Worm (Caenorhabditis elegans) whole organism, mixed stage, embryonic: ENCODE measurements around the gene fbxc-49.
A peak's percentile ranks its signal among the peaks of the same experiment; 100 is the strongest.
"Not testable (repeated sequence)": the region's sequence is repeated elsewhere in the genome, so short reads cannot be mapped to it uniquely, and the experiment has no call there.

Experiments used
- M03D4.4 ChIP-seq: sonication (generic microtip); optimal IDR thresholded peaks from 2 replicates; lab custom pipeline; 2017; ENCODE audit warnings: mild to moderate bottlenecking, missing genetic modification characterization, missing compliant biosample characterization
- bed-3 ChIP-seq: fragments of 200-800 bp; sonication (Bioruptor generic); optimal IDR thresholded peaks from 3 replicates; lab custom pipeline; 2018; ENCODE audit warnings: mild to moderate bottlenecking, missing genetic modification characterization, moderate library complexity, missing compliant biosample characterization
- blmp-1 ChIP-seq: fragments of 150-350 bp; optimal IDR thresholded peaks from 2 replicates; lab custom pipeline; 2014; ENCODE audit warnings: missing biosample characterization, missing genetic modification characterization
- ceh-39 ChIP-seq: fragments of 150-350 bp; optimal IDR thresholded peaks from 2 replicates; lab custom pipeline; 2014; ENCODE audit warnings: missing biosample characterization, missing genetic modification characterization
- ceh-83 ChIP-seq: fragments of 200-800 bp; sonication (Bioruptor generic); optimal IDR thresholded peaks from 2 replicates; lab custom pipeline; 2018; ENCODE audit warnings: mild to moderate bottlenecking, missing genetic modification characterization, missing compliant biosample characterization
- ces-1 ChIP-seq: fragments of 150-350 bp; optimal IDR thresholded peaks from 2 replicates; lab custom pipeline; 2014; ENCODE audit warnings: missing biosample characterization, missing genetic modification reagents, missing genetic modification characterization
- cnd-1 ChIP-seq: fragments of 200-800 bp; sonication (Bioruptor generic); optimal IDR thresholded peaks from 2 replicates; lab custom pipeline; 2018; ENCODE audit warnings: mild to moderate bottlenecking, missing genetic modification characterization, missing compliant biosample characterization
- drap-1 ChIP-seq: fragments of 200-800 bp; sonication (Bioruptor generic); optimal IDR thresholded peaks from 3 replicates; lab custom pipeline; 2018; ENCODE audit warnings: mild to moderate bottlenecking, missing genetic modification characterization, missing compliant biosample characterization
- elt-1 ChIP-seq: sonication (generic microtip); optimal IDR thresholded peaks from 2 replicates; lab custom pipeline; 2017; ENCODE audit warnings: missing genetic modification characterization, mild to moderate bottlenecking, missing compliant biosample characterization, antibody characterized with exemption, moderate library complexity, borderline replicate concordance; ENCODE audit not compliant: insufficient read depth
- ham-2 ChIP-seq: fragments of 200-800 bp; sonication (Bioruptor generic); optimal IDR thresholded peaks from 2 replicates; lab custom pipeline; 2018; ENCODE audit warnings: mild to moderate bottlenecking, missing genetic modification characterization, missing compliant biosample characterization
- hlh-1 ChIP-seq: fragments of 150-350 bp; optimal IDR thresholded peaks from 2 replicates; lab custom pipeline; 2014; ENCODE audit warnings: missing biosample characterization, missing genetic modification reagents, missing genetic modification characterization
- lin-13 ChIP-seq: fragments of 150-350 bp; optimal IDR thresholded peaks from 2 replicates; lab custom pipeline; 2014; ENCODE audit warnings: missing biosample characterization, missing genetic modification characterization
- lin-32 ChIP-seq: fragments of 200-800 bp; sonication (Bioruptor generic); optimal IDR thresholded peaks from 2 replicates; lab custom pipeline; 2018; ENCODE audit warnings: mild to moderate bottlenecking, missing genetic modification characterization, missing compliant biosample characterization
- lsy-2 ChIP-seq: fragments of 150-350 bp; optimal IDR thresholded peaks from 2 replicates; lab custom pipeline; 2014; ENCODE audit warnings: missing biosample characterization, missing genetic modification characterization
- mab-5 ChIP-seq: fragments of 150-350 bp; optimal IDR thresholded peaks from 2 replicates; lab custom pipeline; 2014; ENCODE audit warnings: missing biosample characterization, missing genetic modification characterization
- mep-1 ChIP-seq: fragments of 150-350 bp; optimal IDR thresholded peaks from 2 replicates; lab custom pipeline; 2017; ENCODE audit warnings: missing biosample characterization, missing genetic modification reagents, missing genetic modification characterization, inconsistent platforms
- mls-2 ChIP-seq: sonication (generic microtip); optimal IDR thresholded peaks from 2 replicates; lab custom pipeline; 2016; ENCODE audit warnings: mild to moderate bottlenecking, missing genetic modification characterization, moderate library complexity, missing compliant biosample characterization
- nhr-12 ChIP-seq: fragments of 150-350 bp; optimal IDR thresholded peaks from 2 replicates; lab custom pipeline; 2014; ENCODE audit warnings: missing biosample characterization, missing genetic modification characterization
- nhr-2 ChIP-seq: fragments of 150-350 bp; optimal IDR thresholded peaks from 2 replicates; lab custom pipeline; 2014; ENCODE audit warnings: missing biosample characterization, missing genetic modification characterization
- nhr-237 ChIP-seq: fragments of 150-350 bp; optimal IDR thresholded peaks from 2 replicates; lab custom pipeline; 2014; ENCODE audit warnings: missing biosample characterization, missing genetic modification characterization
- nhr-28 ChIP-seq: fragments of 150-350 bp; optimal IDR thresholded peaks from 2 replicates; lab custom pipeline; 2014; ENCODE audit warnings: missing biosample characterization, missing genetic modification characterization
- nhr-76 ChIP-seq: sonication (generic microtip); optimal IDR thresholded peaks from 2 replicates; lab custom pipeline; 2017; ENCODE audit warnings: missing biosample characterization, missing genetic modification characterization
- pha-4 ChIP-seq: fragments of 150-350 bp; optimal IDR thresholded peaks from 2 replicates; lab custom pipeline; 2018; ENCODE audit warnings: missing biosample characterization, missing genetic modification reagents, missing genetic modification characterization
- sem-2 ChIP-seq: fragments of 200-800 bp; sonication (Bioruptor generic); optimal IDR thresholded peaks from 2 replicates; lab custom pipeline; 2018; ENCODE audit warnings: mild to moderate bottlenecking, missing genetic modification characterization, missing compliant biosample characterization
- sptf-1 ChIP-seq: sonication (generic microtip); optimal IDR thresholded peaks from 2 replicates; lab custom pipeline; 2017; ENCODE audit warnings: mild to moderate bottlenecking, missing genetic modification characterization, moderate library complexity, missing compliant biosample characterization
- tbx-8 ChIP-seq: fragments of 200-800 bp; sonication (Bioruptor generic); optimal IDR thresholded peaks from 2 replicates; lab custom pipeline; 2018; ENCODE audit warnings: mild to moderate bottlenecking, missing genetic modification characterization, moderate library complexity, missing compliant biosample characterization
- unc-120 ChIP-seq: sonication (generic microtip); optimal IDR thresholded peaks from 2 replicates; lab custom pipeline; 2017; ENCODE audit warnings: missing genetic modification characterization, missing compliant biosample characterization; ENCODE audit not compliant: poor library complexity, severe bottlenecking
- unc-39 ChIP-seq: fragments of 150-350 bp; optimal IDR thresholded peaks from 2 replicates; lab custom pipeline; 2014; ENCODE audit warnings: missing biosample characterization, missing genetic modification characterization
- unc-62 ChIP-seq: fragments of 150-350 bp; optimal IDR thresholded peaks from 2 replicates; lab custom pipeline; 2014; ENCODE audit warnings: missing biosample characterization, missing genetic modification reagents, missing genetic modification characterization
- zip-8 ChIP-seq: fragments of 150-350 bp; optimal IDR thresholded peaks from 2 replicates; lab custom pipeline; 2014; ENCODE audit warnings: missing biosample characterization, missing genetic modification characterization
- ztf-11 ChIP-seq: fragments of 150-350 bp; optimal IDR thresholded peaks from 2 replicates; lab custom pipeline; 2014; ENCODE audit warnings: missing biosample characterization, missing genetic modification characterization

The fbxc-49 gene

ce11 chrII:2046556-2046955, 37.4 kb upstream of the fbxc-49 start, which contains the start of gene math-1:
math-1 (minus strand) TSS chrII:2046656.
- not testable (repeated sequence) for TF ChIP-seq ces-1 (GFP tag; lab: Kevin White, UChicago); zip-8 (tag; lab: Kevin White, UChicago); mls-2

- TF ChIP-seq M03D4.4 (no peak), cnd-1 (peak; percentile 51), mab-5 (tag; lab: Kevin White, UChicago) (no peak)
Observed at ce11 chrII:2051372-2051771, 32.6 kb upstream of the fbxc-49 start, which contains the start of gene fbxb-35. fbxb-35 (plus strand) TSS chrII:2051672.

ce11 chrII:2058985-2059384, 24.9 kb upstream of the fbxc-49 start, which contains the start of gene F07E5.5:
F07E5.5 (minus strand) TSS chrII:2059070.
- TF ChIP-seq lsy-2, result peak; percentile 94
- no peak for TF ChIP-seq ceh-39
- TF ChIP-seq ces-1 (GFP tag; lab: Kevin White, UChicago), result peak; percentile 41
- TF ChIP-seq lin-13, result peak; percentile 62
- TF ChIP-seq mep-1, result peak; percentile 37
- TF ChIP-seq unc-120, result no peak

- TF ChIP-seq ces-1 (GFP tag; lab: Kevin White, UChicago) (no peak), nhr-28 (tag; lab: Kevin White, UChicago) (no peak), ceh-39 (no peak), ceh-83 (no peak), cnd-1 (no peak), drap-1 (GFP tag; lab: Kevin White, UChicago) (no peak), unc-39 (no peak), hlh-1 (no peak), unc-120 (no peak), mep-1 (no peak), bed-3 (GFP tag; lab: Kevin White, UChicago) (no peak)
Observed at ce11 chrII:2063989-2064388, 19.9 kb upstream of the fbxc-49 start, which contains the start of gene F07E5.13. F07E5.13 (minus strand) TSS chrII:2064089.

ce11 chrII:2064497-2064896, 19.4 kb upstream of the fbxc-49 start, which contains the start of gene fbxb-6:
fbxb-6 (plus strand) TSS chrII:2064797.
- no peak for TF ChIP-seq lin-32 (GFP tag; lab: Kevin White, UChicago)
- TF ChIP-seq sptf-1 (tag; lab: Kevin White, UChicago), result no peak
- no peak for TF ChIP-seq lsy-2
- no peak for TF ChIP-seq nhr-12
- no peak for TF ChIP-seq blmp-1 (tag; lab: Kevin White, UChicago)
- TF ChIP-seq lin-13, result no peak
- TF ChIP-seq pha-4, result no peak
- no peak for TF ChIP-seq elt-1 (tag; lab: Kevin White, UChicago)
- no peak for TF ChIP-seq nhr-237 (tag; lab: Kevin White, UChicago)
- TF ChIP-seq ceh-39, result no peak
- TF ChIP-seq unc-39, result no peak
- no peak for TF ChIP-seq cnd-1
- TF ChIP-seq zip-8 (tag; lab: Kevin White, UChicago), result no peak
- no peak for TF ChIP-seq mab-5 (tag; lab: Kevin White, UChicago)
- no peak for TF ChIP-seq nhr-2 (tag; lab: Kevin White, UChicago)
- no peak for TF ChIP-seq ztf-11 (tag; lab: Kevin White, UChicago)
- no peak for TF ChIP-seq mls-2
- TF ChIP-seq ham-2 (GFP tag; lab: Kevin White, UChicago), result no peak

ce11 chrII:2067451-2068021, 16.4 kb upstream of the fbxc-49 start, which contains the start of gene F07E5.12:
F07E5.12 (plus strand) TSS chrII:2067971.
- TF ChIP-seq tbx-8 (GFP tag; lab: Kevin White, UChicago); nhr-76 (tag; lab: Kevin White, UChicago); nhr-237 (tag; lab: Kevin White, UChicago): not testable (repeated sequence)

- TF ChIP-seq tbx-8 (GFP tag; lab: Kevin White, UChicago) (no peak), cnd-1 (no peak), blmp-1 (tag; lab: Kevin White, UChicago) (no peak), sem-2 (no peak), lin-13 (no peak), ztf-11 (tag; lab: Kevin White, UChicago) (no peak), ham-2 (GFP tag; lab: Kevin White, UChicago) (no peak), ceh-83 (no peak), mep-1 (no peak), lsy-2 (no peak), lin-32 (GFP tag; lab: Kevin White, UChicago) (no peak), M03D4.4 (no peak), nhr-237 (tag; lab: Kevin White, UChicago) (no peak), hlh-1 (no peak), ceh-39 (no peak), mab-5 (tag; lab: Kevin White, UChicago) (no peak), unc-62 (GFP tag; lab: Kevin White, UChicago) (no peak), drap-1 (GFP tag; lab: Kevin White, UChicago) (no peak)
- TF ChIP-seq, all 35 proteins: peak for 0
Observed at ce11 chrII:2071429-2071828, 12.5 kb upstream of the fbxc-49 start, which contains the start of gene F07E5.7. F07E5.7 (minus strand) TSS chrII:2071529.
